Worm (Caenorhabditis elegans): ENCODE measurements around the gene Y82E9BL.6.

ce11 chrIII:1326490-1326889 is 19.1 kb downstream of the Y82E9BL.6 start, which contains the start of gene Y82E9BL.18:
- TF ChIP-seq nhr-237 (tag; optimal IDR thresholded peaks at IDR 0.05) (no peak), blmp-1 (tag; optimal IDR thresholded peaks at IDR 0.05) (no peak), nhr-28 (tag; optimal IDR thresholded peaks at IDR 0.05) (no peak), unc-62 (GFP tag; optimal IDR thresholded peaks at IDR 0.05) (no peak), snpc-4 (tag; optimal IDR thresholded peaks at IDR 0.05) (no peak), ceh-43 (GFP tag; optimal IDR thresholded peaks at IDR 0.05) (no peak), nhr-76 (tag; optimal IDR thresholded peaks at IDR 0.05) (no peak), unc-39 (tag; optimal IDR thresholded peaks at IDR 0.05) (no peak), elt-3 (tag; optimal IDR thresholded peaks at IDR 0.05) (no peak), ham-2 (GFP tag; optimal IDR thresholded peaks at IDR 0.05) (no peak), tbx-8 (GFP tag; optimal IDR thresholded peaks at IDR 0.05) (no peak), lsy-2 (tag; optimal IDR thresholded peaks at IDR 0.05) (no peak), lin-32 (GFP tag; optimal IDR thresholded peaks at IDR 0.05) (no peak)

All from whole organism, mixed stage, embryonic.